Fruit fly (Drosophila melanogaster) whole organism, embryonic: ENCODE results near the gene sick.
A peak's percentile ranks its signal among the peaks of the same experiment; 100 is the strongest.

ENCODE experiments used
- CG12391 ChIP-seq: fragments of 200-800 bp; sonication (Bioruptor generic); optimal IDR thresholded peaks from 3 replicates; lab custom pipeline; 2018; ENCODE audit warnings: missing biosample characterization, mild to moderate bottlenecking, missing genetic modification characterization, moderate library complexity
- CG12769 ChIP-seq: fragments of 200-800 bp; sonication (Bioruptor generic); optimal IDR thresholded peaks from 2 replicates; lab custom pipeline; 2019; ENCODE audit warnings: missing biosample characterization, mild to moderate bottlenecking, missing genetic modification characterization, moderate library complexity
- CG12942 ChIP-seq: fragments of 200-800 bp; sonication (Bioruptor generic); optimal IDR thresholded peaks from 3 replicates; lab custom pipeline; 2016; ENCODE audit warnings: missing biosample characterization, missing genetic modification characterization
- CG13287 ChIP-seq: fragments of 200-800 bp; sonication (Bioruptor generic); IDR thresholded peaks from 2 replicates; pipeline ENCODE4 v1.3.6; 2022; ENCODE audit warnings: missing biosample characterization, missing genetic modification characterization; ENCODE audit not compliant: partially characterized antibody
- CG14667 ChIP-seq: fragments of 200-800 bp; sonication (Bioruptor generic); IDR thresholded peaks from 2 replicates; pipeline ENCODE4 v1.3.6; 2022; ENCODE audit warnings: missing biosample characterization, missing genetic modification characterization
- CG2678 ChIP-seq: fragments of 200-800 bp; sonication (Bioruptor generic); optimal IDR thresholded peaks from 3 replicates; lab custom pipeline; 2019; ENCODE audit warnings: missing biosample characterization, mild to moderate bottlenecking, missing genetic modification characterization, moderate library complexity
- CG31224 ChIP-seq: fragments of 200-800 bp; sonication (Bioruptor generic); IDR thresholded peaks from 2 replicates; pipeline ENCODE4 v1.3.6; 2022; ENCODE audit warnings: missing biosample characterization, missing genetic modification characterization
- CG31388 ChIP-seq: fragments of 200-800 bp; sonication (Bioruptor generic); optimal IDR thresholded peaks from 2 replicates; lab custom pipeline; 2016; ENCODE audit warnings: missing biosample characterization, missing genetic modification characterization
- CG3163 ChIP-seq: fragments of 200-800 bp; sonication (Bioruptor generic); optimal IDR thresholded peaks from 3 replicates; lab custom pipeline; 2016; ENCODE audit warnings: missing biosample characterization, missing genetic modification characterization
- CG34376 ChIP-seq: fragments of 200-800 bp; sonication (Bioruptor generic); optimal IDR thresholded peaks from 2 replicates; lab custom pipeline; 2018; ENCODE audit warnings: missing biosample characterization, mild to moderate bottlenecking, missing genetic modification characterization
- CG6689 ChIP-seq: fragments of 200-800 bp; sonication (Bioruptor generic); IDR thresholded peaks from 2 replicates; pipeline ENCODE4 v1.3.6; 2022; ENCODE audit warnings: missing biosample characterization, missing genetic modification characterization
- CG7745 ChIP-seq: fragments of 200-800 bp; sonication (Bioruptor generic); optimal IDR thresholded peaks from 2 replicates; lab custom pipeline; 2018; ENCODE audit warnings: missing biosample characterization, mild to moderate bottlenecking, missing genetic modification characterization, moderate library complexity
- CG8290 ChIP-seq, 3 experiments: fragments of 200-800 bp; sonication (Bioruptor generic); optimal IDR thresholded peaks; 2 replicates each; lab custom pipeline; 2016 to 2019; ENCODE audit warnings: missing biosample characterization in 3 of 3, missing genetic modification characterization in 3 of 3, mild to moderate bottlenecking in 2 of 3, moderate library complexity in 1 of 3
- CG9215 ChIP-seq: fragments of 200-800 bp; sonication (Bioruptor generic); IDR thresholded peaks from 2 replicates; pipeline ENCODE4 v1.3.6; 2022; ENCODE audit warnings: missing biosample characterization, missing genetic modification characterization
- D ChIP-seq, 2 experiments: fragments of 200-800 bp in 1 of 2; fragments of >200 bp in 1 of 2; sonication (Bioruptor generic) in 1 of 2; optimal IDR thresholded peaks; 2 replicates in 1 of 2; 3 replicates in 1 of 2; lab custom pipeline; 2017; ENCODE audit warnings: mild to moderate bottlenecking in 1 of 2, missing biosample characterization in 1 of 2, missing genetic modification characterization in 1 of 2, missing genetic modification reagents in 1 of 2
- D19A ChIP-seq: fragments of 200-800 bp; optimal IDR thresholded peaks from 3 replicates; lab custom pipeline; 2019; ENCODE audit warnings: missing biosample characterization, mild to moderate bottlenecking, missing genetic modification characterization, moderate library complexity
- Dad ChIP-seq: fragments of 200-800 bp; sonication (Bioruptor generic); optimal IDR thresholded peaks from 3 replicates; lab custom pipeline; 2016; ENCODE audit warnings: missing biosample characterization, missing genetic modification characterization
- Gug ChIP-seq: fragments of 200-800 bp; sonication (Bioruptor generic); IDR thresholded peaks from 4 replicates; pipeline ENCODE4 v1.3.6; 2022; ENCODE audit warnings: missing biosample characterization, missing genetic modification characterization
- Kr ChIP-seq: fragments of 200-800 bp; sonication (Bioruptor generic); optimal IDR thresholded peaks from 2 replicates; lab custom pipeline; 2017; ENCODE audit warnings: missing biosample characterization, mild to moderate bottlenecking, missing genetic modification characterization
- Nf-YC ChIP-seq: fragments of 200-800 bp; optimal IDR thresholded peaks from 3 replicates; lab custom pipeline; 2019; ENCODE audit warnings: missing biosample characterization, mild to moderate bottlenecking, missing genetic modification characterization, moderate library complexity
- Oli ChIP-seq: fragments of 200-800 bp; sonication (Bioruptor generic); optimal IDR thresholded peaks from 2 replicates; lab custom pipeline; 2018; ENCODE audit warnings: missing biosample characterization, mild to moderate bottlenecking, missing genetic modification characterization, moderate library complexity
- Rx ChIP-seq: fragments of 200-800 bp; sonication (Bioruptor generic); IDR thresholded peaks from 2 replicates; pipeline ENCODE4 v1.3.6; 2022; ENCODE audit warnings: missing biosample characterization, missing genetic modification characterization
- Side ChIP-seq: fragments of 200-800 bp; sonication (Bioruptor generic); optimal IDR thresholded peaks from 2 replicates; lab custom pipeline; 2016; ENCODE audit warnings: missing biosample characterization, missing genetic modification characterization
- Stat92E ChIP-seq, 3 experiments: fragments of >200 bp in 2 of 3; fragments of 200-800 bp in 1 of 3; sonication (Bioruptor generic) in 1 of 3; optimal IDR thresholded peaks; 2 replicates each; lab custom pipeline; 2017 to 2019; ENCODE audit warnings: missing biosample characterization in 3 of 3, missing genetic modification characterization in 3 of 3, mild to moderate bottlenecking in 1 of 3, moderate library complexity in 1 of 3
- Trl ChIP-seq, 3 experiments: fragments of >200 bp in 2 of 3; fragments of 200-800 bp in 1 of 3; sonication (Bioruptor generic) in 1 of 3; optimal IDR thresholded peaks; 2 replicates in 1 of 3; 3 replicates in 2 of 3; lab custom pipeline; 2016 to 2017; ENCODE audit warnings: missing biosample characterization in 1 of 3, missing genetic modification characterization in 1 of 3
- Vsx1 ChIP-seq: fragments of 200-800 bp; sonication (Bioruptor generic); optimal IDR thresholded peaks from 2 replicates; lab custom pipeline; 2017; ENCODE audit warnings: missing biosample characterization, mild to moderate bottlenecking, missing genetic modification characterization, missing genetic modification reagents
- cas ChIP-seq: fragments of 200-800 bp; sonication (Bioruptor generic); IDR thresholded peaks from 2 replicates; pipeline ENCODE4 v1.3.6; 2022; ENCODE audit warnings: missing biosample characterization, missing genetic modification characterization
- dan ChIP-seq: fragments of 200-800 bp; sonication (Bioruptor generic); IDR thresholded peaks from 2 replicates; pipeline ENCODE4 v1.3.6; 2022; ENCODE audit warnings: missing biosample characterization, missing genetic modification characterization
- emc ChIP-seq: fragments of 200-800 bp; sonication (Bioruptor generic); optimal IDR thresholded peaks from 2 replicates; lab custom pipeline; 2016; ENCODE audit warnings: missing biosample characterization, missing genetic modification characterization
- ems ChIP-seq: fragments of 200-800 bp; sonication (Bioruptor generic); optimal IDR thresholded peaks from 3 replicates; lab custom pipeline; 2016; ENCODE audit warnings: missing biosample characterization, missing genetic modification characterization
- eve ChIP-seq, 2 experiments: fragments of >200 bp; optimal IDR thresholded peaks; 2 replicates each; lab custom pipeline; 2017; ENCODE audit warnings: missing biosample characterization in 2 of 2, missing genetic modification characterization in 2 of 2
- fd64A ChIP-seq: fragments of 200-800 bp; sonication (Bioruptor generic); optimal IDR thresholded peaks from 3 replicates; lab custom pipeline; 2018; ENCODE audit warnings: missing biosample characterization, mild to moderate bottlenecking, missing genetic modification characterization
- fu2 ChIP-seq: fragments of 200-800 bp; sonication (Bioruptor generic); optimal IDR thresholded peaks from 2 replicates; lab custom pipeline; 2016; ENCODE audit warnings: missing biosample characterization, missing genetic modification characterization
- gce ChIP-seq: fragments of 200-800 bp; sonication (Bioruptor generic); IDR thresholded peaks from 3 replicates; pipeline ENCODE4 v1.3.6; 2022; ENCODE audit warnings: missing biosample characterization, missing genetic modification characterization
- gem ChIP-seq: fragments of 200-800 bp; sonication (Bioruptor generic); optimal IDR thresholded peaks from 2 replicates; lab custom pipeline; 2019; ENCODE audit warnings: missing biosample characterization, mild to moderate bottlenecking, missing genetic modification characterization, moderate library complexity
- gsb-n ChIP-seq: fragments of 200-800 bp; sonication (Bioruptor generic); optimal IDR thresholded peaks from 3 replicates; lab custom pipeline; 2018; ENCODE audit warnings: missing biosample characterization, mild to moderate bottlenecking, missing genetic modification characterization
- knrl ChIP-seq: fragments of 200-800 bp; sonication (Bioruptor generic); IDR thresholded peaks from 3 replicates; pipeline ENCODE4 v1.3.6; 2022; ENCODE audit warnings: missing biosample characterization, missing genetic modification characterization; ENCODE audit not compliant: partially characterized antibody
- lmd ChIP-seq: fragments of 200-800 bp; sonication (Bioruptor generic); IDR thresholded peaks from 2 replicates; pipeline ENCODE4 v1.3.6; 2022; ENCODE audit warnings: missing biosample characterization, missing genetic modification characterization
- mam ChIP-seq: fragments of 200-800 bp; sonication (Bioruptor generic); optimal IDR thresholded peaks from 3 replicates; lab custom pipeline; 2016; ENCODE audit warnings: missing biosample characterization, missing genetic modification characterization
- nau ChIP-seq: fragments of 200-800 bp; sonication (Bioruptor generic); optimal IDR thresholded peaks from 3 replicates; lab custom pipeline; 2017; ENCODE audit warnings: missing biosample characterization, mild to moderate bottlenecking, missing genetic modification characterization, missing genetic modification reagents
- phol ChIP-seq: fragments of 200-800 bp; sonication (Bioruptor generic); optimal IDR thresholded peaks from 3 replicates; lab custom pipeline; 2018; ENCODE audit warnings: missing biosample characterization, mild to moderate bottlenecking, missing genetic modification characterization, moderate library complexity
- pita ChIP-seq: fragments of 200-800 bp; sonication (Bioruptor generic); optimal IDR thresholded peaks from 2 replicates; lab custom pipeline; 2017; ENCODE audit warnings: missing biosample characterization, mild to moderate bottlenecking, missing genetic modification characterization
- psq ChIP-seq: fragments of 200-800 bp; sonication (Bioruptor generic); optimal IDR thresholded peaks from 2 replicates; lab custom pipeline; 2017; ENCODE audit warnings: missing biosample characterization, missing genetic modification characterization
- pzg ChIP-seq: fragments of 200-800 bp; sonication (Bioruptor generic); optimal IDR thresholded peaks from 3 replicates; lab custom pipeline; 2018; ENCODE audit warnings: missing biosample characterization, mild to moderate bottlenecking, missing genetic modification characterization, moderate library complexity
- repo ChIP-seq: fragments of 200-800 bp; sonication (Bioruptor generic); optimal IDR thresholded peaks from 2 replicates; lab custom pipeline; 2016; ENCODE audit warnings: missing biosample characterization, missing genetic modification characterization
- tgo ChIP-seq: fragments of 200-800 bp; sonication (Bioruptor generic); IDR thresholded peaks from 3 replicates; pipeline ENCODE4 v1.3.6; 2022; ENCODE audit warnings: missing biosample characterization, missing genetic modification characterization
- twi ChIP-seq: fragments of 200-800 bp; optimal IDR thresholded peaks from 2 replicates; lab custom pipeline; 2019; ENCODE audit warnings: missing biosample characterization, mild to moderate bottlenecking, missing genetic modification characterization, moderate library complexity
- wek ChIP-seq: fragments of 200-800 bp; sonication (Bioruptor generic); optimal IDR thresholded peaks from 3 replicates; lab custom pipeline; 2018; ENCODE audit warnings: missing biosample characterization, mild to moderate bottlenecking, missing genetic modification characterization, moderate library complexity
- yki ChIP-seq: fragments of >200 bp; optimal IDR thresholded peaks from 3 replicates; lab custom pipeline; 2018

sick gene

dm6 chr2L:19763773-19764580, 32.2 kb upstream of the sick start, which contains the start of gene fbp (continued):
- TF ChIP-seq mam (peak; percentile 45), emc (GFP tag; lab: Kevin White, UChicago) (no peak), CG7745 (no peak), CG31224 (GFP tag; lab: Robert Waterston, UW) (peak; percentile 49), wek (peak; percentile 4), CG8290 (GFP tag; optimal IDR thresholded peaks at IDR 0.05; lab: Kevin White, UChicago) (no peak), CG8290 (tag; optimal IDR thresholded peaks at IDR 0.05; lab: Kevin White, UChicago) (peak in 1 of 2 experiments; percentile 67), lmd (GFP tag; lab: Robert Waterston, UW) (peak; percentile 39; the same call in 1 of the 2 replicates), yki (lab: Kevin White, UChicago) (no peak), Trl (optimal IDR thresholded peaks at IDR 0.05; lab: Kevin White, UChicago) (peak in 1 of 2 experiments; percentile 6), Trl (GFP tag; optimal IDR thresholded peaks at IDR 0.05; lab: Kevin White, UChicago) (no peak), ems (GFP tag; lab: Kevin White, UChicago) (peak; percentile 36), Rx (GFP tag; lab: Robert Waterston, UW) (no peak), nau (peak; percentile 52), dan (GFP tag; lab: Robert Waterston, UW) (no peak), pita (no peak), CG12769 (tag; lab: Kevin White, UChicago) (peak; percentile 46), knrl (no peak), D19A (tag; lab: Kevin White, UChicago) (peak; percentile 100), Nf-YC (tag; lab: Kevin White, UChicago) (peak; percentile 65), CG14667 (GFP tag; lab: Robert Waterston, UW) (no peak), pzg (GFP tag; lab: Kevin White, UChicago) (no peak), Kr (GFP tag; lab: Kevin White, UChicago) (no peak), CG9215 (peak; percentile 48), gsb-n (tag; lab: Kevin White, UChicago) (peak; percentile 41), phol (tag; lab: Kevin White, UChicago) (peak; percentile 74), CG2678 (tag; lab: Kevin White, UChicago) (peak; percentile 86), tgo (GFP tag; lab: Robert Waterston, UW) (no peak), Vsx1 (peak; percentile 4), CG13287 (no peak), Gug (GFP tag; lab: Robert Waterston, UW) (peak; percentile 59; the same call in 2 of the 4 replicates), Stat92E (GFP tag; optimal IDR thresholded peaks at IDR 0.05; lab: Kevin White, UChicago) (peak in 1 of 3 experiments; percentile 25), cas (GFP tag; lab: Robert Waterston, UW) (no peak), CG12942 (GFP tag; lab: Kevin White, UChicago) (peak; percentile 12), gem (tag; lab: Kevin White, UChicago) (peak; percentile 84), fu2 (GFP tag; lab: Kevin White, UChicago) (no peak), Side (GFP tag; lab: Kevin White, UChicago) (no peak), D (optimal IDR thresholded peaks at IDR 0.05; lab: Kevin White, UChicago) (no peak), D (GFP tag; optimal IDR thresholded peaks at IDR 0.05; lab: Kevin White, UChicago) (peak; percentile 58), CG6689 (GFP tag; lab: Robert Waterston, UW) (peak; percentile 53; the same call in 1 of the 2 replicates)

dm6 chr2L:19764581-19765136, 31.5 kb upstream of the sick start:
- TF ChIP-seq CG12391 (tag; lab: Kevin White, UChicago) (peak; percentile 45), CG31388 (GFP tag; lab: Kevin White, UChicago) (no peak), Oli (tag; lab: Kevin White, UChicago) (no peak), Side (GFP tag; lab: Kevin White, UChicago) (no peak), repo (GFP tag; lab: Kevin White, UChicago) (no peak), CG34376 (peak; percentile 83), gce (GFP tag; lab: Robert Waterston, UW) (no peak), Dad (GFP tag; lab: Kevin White, UChicago) (no peak), fd64A (GFP tag; lab: Kevin White, UChicago) (no peak), CG3163 (GFP tag; lab: Kevin White, UChicago) (peak; percentile 91), eve (GFP tag; optimal IDR thresholded peaks at IDR 0.05; lab: Kevin White, UChicago) (peak in 1 of 2 experiments; percentile 18), twi (tag; lab: Kevin White, UChicago) (peak; percentile 50), psq (GFP tag; lab: Kevin White, UChicago) (no peak)
